Worm (Caenorhabditis elegans): ENCODE measurements around the gene Y46G5A.20.

Gene Y46G5A.20

ce11 chrII:12813253-12813652, 2.4 kb downstream of the Y46G5A.20 start:
- no peak for TF ChIP-seq nhr-237 (tag; optimal IDR thresholded peaks at IDR 0.05)
- TF ChIP-seq unc-98 (GFP tag; IDR thresholded peaks at IDR 0.05) = no peak
- no peak for TF ChIP-seq jun-1 (tag; optimal IDR thresholded peaks at IDR 0.05)
- no peak for TF ChIP-seq zag-1 (tag; optimal IDR thresholded peaks at IDR 0.05)
- no peak for TF ChIP-seq dpl-1 (GFP tag; optimal IDR thresholded peaks at IDR 0.05)
- TF ChIP-seq unc-30 (tag; optimal IDR thresholded peaks at IDR 0.05) = no peak
- no peak for TF ChIP-seq F16B12.6 (tag; optimal IDR thresholded peaks at IDR 0.05)
- TF ChIP-seq egl-13 (tag; optimal IDR thresholded peaks at IDR 0.05) = no peak
- no peak for TF ChIP-seq aly-2 (tag; optimal IDR thresholded peaks at IDR 0.05)
- TF ChIP-seq C16A3.4 (tag; optimal IDR thresholded peaks at IDR 0.05) = no peak

- no peak for TF ChIP-seq mdl-1 (tag; optimal IDR thresholded peaks at IDR 0.05)
- no peak for TF ChIP-seq fkh-4 (tag; optimal IDR thresholded peaks at IDR 0.05; ENCODE audit: borderline replicate concordance)
- TF ChIP-seq xbp-1 (tag; optimal IDR thresholded peaks at IDR 0.05) = no peak
- TF ChIP-seq elt-2 (tag; optimal IDR thresholded peaks at IDR 0.05) = peak; percentile 42
- TF ChIP-seq unc-130 (tag; optimal IDR thresholded peaks at IDR 0.05) = no peak
Measured at ce11 chrII:12816412-12817146, 5.8 kb downstream of the Y46G5A.20 start, which contains the start of gene acl-7. Gene acl-7 (minus strand): TSS chrII:12816462.

ce11 chrII:12818488-12818887, 7.7 kb downstream of the Y46G5A.20 start, which contains the start of gene Y46G5A.22:
Gene Y46G5A.22 (minus strand): TSS chrII:12818588.
- no peak for TF ChIP-seq blmp-1 (tag; optimal IDR thresholded peaks at IDR 0.05)
- no peak for TF ChIP-seq snpc-4 (tag; optimal IDR thresholded peaks at IDR 0.05)
- no peak for TF ChIP-seq ztf-4 (tag; optimal IDR thresholded peaks at IDR 0.05)
- TF ChIP-seq sox-4 (tag; optimal IDR thresholded peaks at IDR 0.05) = no peak
- TF ChIP-seq nhr-76 (tag; optimal IDR thresholded peaks at IDR 0.05) = no peak
- no peak for TF ChIP-seq fkh-10 (GFP tag; optimal IDR thresholded peaks at IDR 0.05)
- TF ChIP-seq efl-3 (GFP tag; optimal IDR thresholded peaks at IDR 0.05) = no peak
- TF ChIP-seq ceh-90 (tag; optimal IDR thresholded peaks at IDR 0.05) = no peak
- no peak for TF ChIP-seq zag-1 (tag; optimal IDR thresholded peaks at IDR 0.05)
- no peak for TF ChIP-seq jun-1 (tag; optimal IDR thresholded peaks at IDR 0.05)

ce11 chrII:12819979-12820378, 9.2 kb downstream of the Y46G5A.20 start:
- no peak for TF ChIP-seq C34B4.2 (tag; optimal IDR thresholded peaks at IDR 0.05)
- TF ChIP-seq sptf-1 (tag; optimal IDR thresholded peaks at IDR 0.05) = no peak
- peak; percentile 68 for TF ChIP-seq blmp-1 (tag; optimal IDR thresholded peaks at IDR 0.05)
- no peak for TF ChIP-seq egl-27 (tag; optimal IDR thresholded peaks at IDR 0.05)

ce11 chrII:12823437-12823836, 12.6 kb downstream of the Y46G5A.20 start, which contains the start of gene Y46G5A.36:
Gene Y46G5A.36 (plus strand): TSS chrII:12823679.
- TF ChIP-seq lin-13 (GFP tag; optimal IDR thresholded peaks at IDR 0.05) (no peak), elt-3 (tag; optimal IDR thresholded peaks at IDR 0.05) (peak in 1 of 6 experiments; percentile 15), elt-2 (tag; optimal IDR thresholded peaks at IDR 0.05) (peak; percentile 71)

- no peak for TF ChIP-seq hpl-2 (GFP tag; optimal IDR thresholded peaks at IDR 0.05)
- TF ChIP-seq nhr-19 (GFP tag; conservative IDR thresholded peaks at IDR 0.05) = no peak
- no peak for TF ChIP-seq ceh-63 (GFP tag; optimal IDR thresholded peaks at IDR 0.05)
- no peak for TF ChIP-seq ztf-11 (tag; optimal IDR thresholded peaks at IDR 0.05)
- TF ChIP-seq fkh-4 (tag; optimal IDR thresholded peaks at IDR 0.05; ENCODE audit: borderline replicate concordance) = no peak
- TF ChIP-seq nhr-11 (tag; optimal IDR thresholded peaks at IDR 0.05) = no peak
- TF ChIP-seq lin-35 (GFP tag; optimal IDR thresholded peaks at IDR 0.05) = no peak
- no peak for TF ChIP-seq nhr-84 (tag; optimal IDR thresholded peaks at IDR 0.05)
- no peak for TF ChIP-seq nhr-77 (tag; optimal IDR thresholded peaks at IDR 0.05)
- TF ChIP-seq xbp-1 (tag; optimal IDR thresholded peaks at IDR 0.05) = no peak
- TF ChIP-seq nhr-20 (tag; optimal IDR thresholded peaks at IDR 0.05) = no peak
- TF ChIP-seq dsc-1 (tag; optimal IDR thresholded peaks at IDR 0.05) = no peak
- TF ChIP-seq unc-98 (GFP tag; IDR thresholded peaks at IDR 0.05) = no peak
- no peak for TF ChIP-seq vab-15 (tag; optimal IDR thresholded peaks at IDR 0.05)
- no peak for TF ChIP-seq nhr-85 (tag)
- no peak for TF ChIP-seq hlh-4 (tag; optimal IDR thresholded peaks at IDR 0.05)
- TF ChIP-seq zag-1 (tag; optimal IDR thresholded peaks at IDR 0.05) = no peak
- no peak for TF ChIP-seq aly-2 (tag; optimal IDR thresholded peaks at IDR 0.05)
- no peak for TF ChIP-seq nhr-71 (tag; optimal IDR thresholded peaks at IDR 0.05)
Measured at ce11 chrII:12824463-12824862, 13.7 kb downstream of the Y46G5A.20 start.
